Fruit fly (Drosophila melanogaster) whole organism, embryonic: ENCODE data around the gene Nlg2.

Source experiments
- CG12942 ChIP-seq: fragments of 200-800 bp; sonication (Bioruptor generic); optimal IDR thresholded peaks from 3 replicates; lab custom pipeline; 2016; ENCODE audit warnings: missing biosample characterization, missing genetic modification characterization
- CTCF ChIP-seq: fragments of 200-800 bp; sonication (Bioruptor generic); optimal IDR thresholded peaks from 2 replicates; lab custom pipeline; 2017; ENCODE audit warnings: missing biosample characterization, mild to moderate bottlenecking, missing genetic modification characterization, moderate library complexity
- Jarid2 ChIP-seq: fragments of 200-800 bp; sonication (Bioruptor generic); optimal IDR thresholded peaks from 3 replicates; lab custom pipeline; 2017; ENCODE audit warnings: mild to moderate bottlenecking, missing biosample characterization, missing genetic modification reagents, missing genetic modification characterization
- NfI ChIP-seq: fragments of 200-800 bp; sonication (Bioruptor generic); optimal IDR thresholded peaks from 3 replicates; lab custom pipeline; 2018; ENCODE audit warnings: missing biosample characterization, mild to moderate bottlenecking, missing genetic modification characterization, moderate library complexity
- sqz ChIP-seq: fragments of 200-800 bp; sonication (Bioruptor generic); optimal IDR thresholded peaks from 3 replicates; lab custom pipeline; 2018; ENCODE audit warnings: missing biosample characterization, mild to moderate bottlenecking, missing genetic modification characterization
- tx ChIP-seq: fragments of 200-800 bp; sonication (Bioruptor generic); optimal IDR thresholded peaks from 2 replicates; lab custom pipeline; 2016; ENCODE audit warnings: missing biosample characterization, missing genetic modification characterization
- usp ChIP-seq: fragments of >200 bp; optimal IDR thresholded peaks from 2 replicates; lab custom pipeline; 2017; ENCODE audit warnings: missing biosample characterization, missing genetic modification characterization

dm6 chr2L:6925114-6925513, 50.4 kb downstream of the Nlg2 start:
- TF ChIP-seq NfI (GFP tag; lab: Kevin White, UChicago) (no peak), tx (GFP tag; lab: Kevin White, UChicago) (no peak), Jarid2 (GFP tag; lab: Kevin White, UChicago) (no peak), CG12942 (GFP tag; lab: Kevin White, UChicago) (no peak), CTCF (GFP tag; lab: Kevin White, UChicago) (no peak), usp (GFP tag; lab: Kevin White, UChicago) (no peak), sqz (no peak)
